Worm (Caenorhabditis elegans) whole organism, late embryonic: ENCODE results near the gene F18C5.10.

Experiments
- C08G9.2 ChIP-seq: sonication (generic microtip); optimal IDR thresholded peaks from 2 replicates; lab custom pipeline; 2016; ENCODE audit warnings: mild to moderate bottlenecking, missing genetic modification characterization, moderate library complexity, missing compliant biosample characterization
- K02D7.2 ChIP-seq: sonication (generic microtip); optimal IDR thresholded peaks from 2 replicates; lab custom pipeline; 2017; ENCODE audit warnings: mild to moderate bottlenecking, missing genetic modification characterization, missing compliant biosample characterization
- K09A11.1 ChIP-seq: sonication (generic microtip); optimal IDR thresholded peaks from 2 replicates; lab custom pipeline; 2017; ENCODE audit warnings: antibody characterized with exemption, mild to moderate bottlenecking, missing genetic modification characterization, missing compliant biosample characterization; ENCODE audit not compliant: insufficient read depth
- Y22D7AL.16 ChIP-seq: sonication (generic microtip); optimal IDR thresholded peaks from 2 replicates; lab custom pipeline; 2016; ENCODE audit warnings: missing genetic modification characterization, missing compliant biosample characterization
- ama-1 ChIP-seq: fragments of 150-350 bp; optimal IDR thresholded peaks from 2 replicates; lab custom pipeline; 2014
- ceh-14 ChIP-seq: sonication (generic microtip); optimal IDR thresholded peaks from 2 replicates; lab custom pipeline; 2016; ENCODE audit warnings: missing genotype, missing genetic modification characterization, missing compliant biosample characterization
- ceh-18 ChIP-seq: sonication (generic microtip); optimal IDR thresholded peaks from 2 replicates; lab custom pipeline; 2016; ENCODE audit warnings: missing genetic modification characterization, missing compliant biosample characterization
- ceh-19 ChIP-seq: fragments of 200-800 bp; sonication (Bioruptor generic); optimal IDR thresholded peaks from 2 replicates; lab custom pipeline; 2018; ENCODE audit warnings: mild to moderate bottlenecking, missing genetic modification characterization, missing compliant biosample characterization
- ceh-2 ChIP-seq: sonication (generic microtip); optimal IDR thresholded peaks from 2 replicates; lab custom pipeline; 2016; ENCODE audit warnings: missing genotype, missing genetic modification characterization, missing compliant biosample characterization
- ceh-22 ChIP-seq: sonication (generic microtip); optimal IDR thresholded peaks from 2 replicates; lab custom pipeline; 2017; ENCODE audit warnings: missing biosample characterization, missing genetic modification characterization
- ceh-24 ChIP-seq: sonication (generic microtip); optimal IDR thresholded peaks from 2 replicates; lab custom pipeline; 2016; ENCODE audit warnings: mild to moderate bottlenecking, missing genetic modification characterization, missing compliant biosample characterization
- ceh-34 ChIP-seq: sonication (generic microtip); optimal IDR thresholded peaks from 2 replicates; lab custom pipeline; 2016; ENCODE audit warnings: mild to moderate bottlenecking, missing genetic modification characterization, missing compliant biosample characterization
- ceh-45 ChIP-seq: fragments of 200-800 bp; sonication (Bioruptor generic); IDR thresholded peaks from 2 replicates; pipeline ENCODE4 v1.3.6; 2022; ENCODE audit warnings: missing genetic modification reagents, missing genetic modification characterization, missing compliant biosample characterization
- ceh-6 ChIP-seq: fragments of 200-800 bp; sonication (Bioruptor generic); optimal IDR thresholded peaks from 2 replicates; lab custom pipeline; 2018; ENCODE audit warnings: mild to moderate bottlenecking, missing genetic modification characterization, missing compliant biosample characterization
- che-1 ChIP-seq: sonication (generic microtip); optimal IDR thresholded peaks from 2 replicates; lab custom pipeline; 2016; ENCODE audit warnings: mild to moderate bottlenecking, missing genetic modification characterization, missing compliant biosample characterization
- elt-2 ChIP-seq: sonication (generic microtip); optimal IDR thresholded peaks from 2 replicates; lab custom pipeline; 2016; ENCODE audit warnings: missing genetic modification reagents, missing genetic modification characterization, missing compliant biosample characterization
- elt-4 ChIP-seq: sonication (generic microtip); optimal IDR thresholded peaks from 2 replicates; lab custom pipeline; 2016; ENCODE audit warnings: missing genetic modification characterization, missing compliant biosample characterization
- eyg-1 ChIP-seq: sonication (generic microtip); optimal IDR thresholded peaks from 2 replicates; lab custom pipeline; 2016; ENCODE audit warnings: missing genotype, missing genetic modification characterization, missing compliant biosample characterization
- fkh-10 ChIP-seq: fragments of 150-350 bp; optimal IDR thresholded peaks from 2 replicates; lab custom pipeline; 2014; ENCODE audit warnings: missing biosample characterization, missing genetic modification reagents, missing genetic modification characterization
- fkh-6 ChIP-seq: sonication (generic microtip); optimal IDR thresholded peaks from 2 replicates; lab custom pipeline; 2016; ENCODE audit warnings: missing genetic modification characterization, missing compliant biosample characterization
- hlh-13 ChIP-seq: fragments of 200-800 bp; sonication (Bioruptor generic); optimal IDR thresholded peaks from 2 replicates; lab custom pipeline; 2018; ENCODE audit warnings: mild to moderate bottlenecking, missing genetic modification characterization, missing compliant biosample characterization
- hlh-30 ChIP-seq: sonication (generic microtip); optimal IDR thresholded peaks from 2 replicates; lab custom pipeline; 2017; ENCODE audit warnings: antibody characterized with exemption, missing genetic modification characterization, missing compliant biosample characterization; ENCODE audit not compliant: insufficient read depth
- hlh-8 ChIP-seq: sonication (generic microtip); optimal IDR thresholded peaks from 2 replicates; lab custom pipeline; 2016; ENCODE audit warnings: missing genotype, missing genetic modification characterization, missing compliant biosample characterization
- lin-11 ChIP-seq: fragments of 200-800 bp; sonication (Bioruptor generic); optimal IDR thresholded peaks from 2 replicates; lab custom pipeline; 2018; ENCODE audit warnings: mild to moderate bottlenecking, missing genetic modification characterization, missing compliant biosample characterization
- madf-2 ChIP-seq: sonication (generic microtip); optimal IDR thresholded peaks from 2 replicates; lab custom pipeline; 2017; ENCODE audit warnings: missing genetic modification characterization, missing compliant biosample characterization
- mec-3 ChIP-seq: sonication (generic microtip); optimal IDR thresholded peaks from 2 replicates; lab custom pipeline; 2016; ENCODE audit warnings: borderline replicate concordance, missing genetic modification characterization, missing compliant biosample characterization
- nhr-232 ChIP-seq: sonication (generic microtip); optimal IDR thresholded peaks from 2 replicates; lab custom pipeline; 2016; ENCODE audit warnings: missing genetic modification characterization, missing compliant biosample characterization
- npax-4 ChIP-seq: sonication (generic microtip); optimal IDR thresholded peaks from 2 replicates; lab custom pipeline; 2016; ENCODE audit warnings: missing genetic modification characterization, missing compliant biosample characterization
- odd-2 ChIP-seq: sonication (generic microtip); optimal IDR thresholded peaks from 2 replicates; lab custom pipeline; 2017; ENCODE audit warnings: antibody characterized with exemption, mild to moderate bottlenecking, missing genetic modification characterization, missing compliant biosample characterization
- pax-1 ChIP-seq: fragments of 150-350 bp; optimal IDR thresholded peaks from 2 replicates; lab custom pipeline; 2014; ENCODE audit warnings: missing biosample characterization, missing genetic modification characterization
- pha-2 ChIP-seq: sonication (generic microtip); optimal IDR thresholded peaks from 2 replicates; lab custom pipeline; 2017; ENCODE audit warnings: mild to moderate bottlenecking, missing genetic modification characterization, missing compliant biosample characterization
- pha-4 ChIP-seq: fragments of 150-350 bp; optimal IDR thresholded peaks from 2 replicates; lab custom pipeline; 2018; ENCODE audit warnings: missing biosample characterization, missing genetic modification reagents, missing genetic modification characterization
- ref-2 ChIP-seq: sonication (generic microtip); optimal IDR thresholded peaks from 2 replicates; lab custom pipeline; 2016; ENCODE audit warnings: missing genetic modification characterization, missing compliant biosample characterization
- rnt-1 ChIP-seq: sonication (generic microtip); optimal IDR thresholded peaks from 2 replicates; lab custom pipeline; 2016; ENCODE audit warnings: missing genetic modification characterization, missing compliant biosample characterization
- sdc-2 ChIP-seq: sonication (generic microtip); optimal IDR thresholded peaks from 2 replicates; lab custom pipeline; 2016; ENCODE audit warnings: missing genotype, missing genetic modification characterization, missing compliant biosample characterization
- tbx-2 ChIP-seq: sonication (generic microtip); optimal IDR thresholded peaks from 2 replicates; lab custom pipeline; 2016; ENCODE audit warnings: missing genetic modification characterization, missing compliant biosample characterization
- ttx-3 ChIP-seq: sonication (generic microtip); optimal IDR thresholded peaks from 2 replicates; lab custom pipeline; 2016; ENCODE audit warnings: missing genetic modification reagents, missing genetic modification characterization, missing compliant biosample characterization
- unc-55 ChIP-seq: sonication (generic microtip); optimal IDR thresholded peaks from 2 replicates; lab custom pipeline; 2017; ENCODE audit warnings: missing biosample characterization, missing genetic modification reagents, missing genetic modification characterization

The F18C5.10 gene

DNA sequence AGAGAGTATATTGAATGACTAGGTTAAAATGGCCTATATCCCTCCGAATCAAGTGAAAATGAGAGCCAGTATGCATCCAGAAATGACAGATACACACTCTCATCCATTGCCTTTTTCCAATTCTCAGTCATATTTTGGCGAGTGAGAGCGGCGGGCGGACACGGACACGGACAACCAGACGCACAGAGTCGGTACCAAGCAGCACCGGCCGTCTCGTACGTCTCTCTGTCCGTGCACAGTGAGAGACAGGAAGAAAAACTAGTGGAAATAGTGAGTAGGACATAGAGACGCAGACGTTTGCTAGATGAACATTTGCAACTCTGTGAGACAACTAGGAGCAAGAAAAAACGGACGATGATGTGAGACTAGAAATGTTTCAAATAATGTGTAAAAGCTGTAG lies 2.0 kb upstream of the F18C5.10 start:
- TF ChIP-seq che-1 (tag; lab: Kevin White, UChicago) (no peak), ceh-14 (tag; lab: Kevin White, UChicago) (peak; percentile 8), ref-2 (tag; lab: Kevin White, UChicago) (peak; percentile 27), npax-4 (tag; lab: Kevin White, UChicago) (no peak), unc-55 (GFP tag; lab: Kevin White, UChicago) (peak; percentile 55), tbx-2 (tag; lab: Kevin White, UChicago) (peak; percentile 25), ceh-45 (GFP tag; lab: Robert Waterston, UW) (no peak), elt-2 (tag; lab: Kevin White, UChicago) (no peak), fkh-6 (tag; lab: Kevin White, UChicago) (no peak), Y22D7AL.16 (tag; lab: Kevin White, UChicago) (no peak)

DNA sequence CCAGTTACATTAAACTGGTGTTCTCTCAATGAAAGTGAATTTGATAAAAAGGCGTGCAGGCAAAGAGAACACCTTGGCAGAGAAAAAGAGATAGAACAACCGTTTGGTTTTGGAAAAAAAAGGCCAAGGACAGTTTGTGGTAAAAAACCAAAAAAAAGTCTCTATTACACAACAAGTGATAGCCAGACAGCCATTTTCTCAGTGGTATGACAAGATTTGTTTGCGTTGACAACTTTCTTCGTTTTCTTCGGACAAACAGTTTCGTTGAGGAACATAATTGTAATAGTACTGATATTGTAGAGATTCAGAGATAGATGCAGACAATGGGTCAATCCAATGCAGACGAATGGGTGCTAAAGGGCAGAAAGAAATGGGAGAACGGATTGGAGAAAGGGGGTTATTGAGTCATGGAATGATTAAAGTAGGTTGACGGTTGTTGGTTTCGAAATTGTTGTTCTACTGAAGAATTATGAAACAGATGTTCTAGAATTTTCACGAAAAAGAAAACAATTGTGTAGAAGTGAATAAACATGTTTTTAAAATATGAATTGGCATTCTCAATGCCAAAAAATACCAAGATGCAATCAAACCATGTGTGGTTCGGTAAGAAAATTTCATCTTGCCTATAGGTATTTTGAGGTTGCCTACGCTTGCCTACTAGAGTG lies 1.1 kb upstream of the F18C5.10 start:
- TF ChIP-seq ceh-2 (tag; lab: Kevin White, UChicago) (no peak), hlh-8 (tag; lab: Kevin White, UChicago) (no peak), ceh-22 (tag; lab: Kevin White, UChicago) (no peak), fkh-6 (tag; lab: Kevin White, UChicago) (no peak), ceh-34 (tag; lab: Kevin White, UChicago) (no peak), K09A11.1 (no peak), ceh-19 (GFP tag; lab: Kevin White, UChicago) (no peak), ttx-3 (tag; lab: Kevin White, UChicago) (no peak), fkh-10 (GFP tag; lab: Kevin White, UChicago) (no peak), rnt-1 (no peak), pha-4 (tag; lab: Kevin White, UChicago) (no peak), pax-1 (no peak), C08G9.2 (tag; lab: Kevin White, UChicago) (no peak), madf-2 (tag; lab: Kevin White, UChicago) (no peak), hlh-30 (tag; lab: Kevin White, UChicago) (no peak), ceh-6 (no peak), ceh-24 (tag; lab: Kevin White, UChicago) (no peak), ama-1 (lab: Kevin White, UChicago) (no peak), nhr-232 (tag; lab: Kevin White, UChicago) (no peak), mec-3 (tag; lab: Kevin White, UChicago) (no peak)
- TF ChIP-seq, all 69 proteins: peak for 0

DNA sequence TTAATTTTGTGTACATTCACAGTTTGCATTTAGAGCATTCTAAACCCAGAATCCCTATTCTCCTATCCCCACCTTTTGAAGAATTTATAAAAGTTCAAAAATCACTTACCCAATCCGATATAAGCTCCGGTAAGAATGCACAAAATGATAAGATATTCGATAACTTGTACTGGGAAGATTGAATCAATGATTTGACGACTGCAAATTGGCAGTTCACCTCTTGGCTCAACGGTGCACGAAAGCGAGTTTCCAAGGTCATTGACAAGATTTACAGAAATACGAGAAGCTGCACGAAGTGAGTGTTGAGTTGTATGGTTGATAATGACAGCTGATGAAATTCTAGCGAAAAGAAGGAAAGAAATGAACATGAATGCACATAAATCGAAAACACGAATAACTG lies 953 bp downstream of the F18C5.10 start:
- TF ChIP-seq hlh-13 (GFP tag; lab: Kevin White, UChicago) = no peak
- TF ChIP-seq pax-1 = no peak
- no peak for TF ChIP-seq hlh-30 (tag; lab: Kevin White, UChicago)
- no peak for TF ChIP-seq K02D7.2
- no peak for TF ChIP-seq ceh-14 (tag; lab: Kevin White, UChicago)
- no peak for TF ChIP-seq elt-4 (tag; lab: Kevin White, UChicago)
- TF ChIP-seq, all 69 proteins: peak for 0

DNA sequence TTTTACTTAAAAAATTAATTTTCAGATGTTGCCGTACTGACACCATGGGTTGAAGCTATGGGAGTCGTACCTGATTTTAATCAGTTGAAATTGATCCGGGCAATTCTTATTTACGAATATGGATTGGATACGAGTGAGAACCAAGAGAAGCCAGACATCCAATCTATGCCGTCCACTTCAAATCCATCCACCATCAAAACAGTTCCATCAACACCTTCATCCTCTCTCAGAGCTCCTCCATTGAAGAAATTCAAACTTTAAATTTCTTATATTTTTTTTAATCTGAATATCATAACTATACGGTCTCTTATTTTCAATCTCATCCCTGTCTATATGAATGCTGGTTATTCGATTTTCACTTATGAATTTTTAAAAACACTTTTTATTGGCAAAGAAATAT lies 2.4 kb downstream of the F18C5.10 start:
- TF ChIP-seq odd-2 (tag; lab: Kevin White, UChicago) = no peak
- no peak for TF ChIP-seq ceh-45 (GFP tag; lab: Robert Waterston, UW)
- no peak for TF ChIP-seq lin-11 (tag; lab: Kevin White, UChicago)
- TF ChIP-seq sdc-2 (tag; lab: Kevin White, UChicago) = no peak
- TF ChIP-seq rnt-1 = no peak
- no peak for TF ChIP-seq ceh-24 (tag; lab: Kevin White, UChicago)
- no peak for TF ChIP-seq ceh-18
- no peak for TF ChIP-seq eyg-1 (tag; lab: Kevin White, UChicago)
- no peak for TF ChIP-seq pha-2 (tag; lab: Kevin White, UChicago)
- TF ChIP-seq tbx-2 (tag; lab: Kevin White, UChicago) = no peak
- no peak for TF ChIP-seq nhr-232 (tag; lab: Kevin White, UChicago)
- TF ChIP-seq, all 69 proteins: peak for 0
